Worm (Caenorhabditis elegans): ENCODE data around the gene efn-4.

- no peak for TF ChIP-seq him-1 (tag; optimal IDR thresholded peaks at IDR 0.05)
- no peak for TF ChIP-seq W03F9.2 (tag; optimal IDR thresholded peaks at IDR 0.05)
- TF ChIP-seq dao-5 (tag; optimal IDR thresholded peaks at IDR 0.05) = no peak
These were observed 5.0 kb downstream of the efn-4 start for ce11 chrIV:564000-564399.
